Worm (Caenorhabditis elegans) whole organism, early embryonic: ENCODE measurements around the gene citk-1.

Experiments used
- F13C5.2 ChIP-seq: sonication (generic microtip); optimal IDR thresholded peaks from 2 replicates; lab custom pipeline; 2017; ENCODE audit warnings: mild to moderate bottlenecking, missing genetic modification characterization, inconsistent platforms, missing compliant biosample characterization
- ama-1 ChIP-seq: fragments of 150-350 bp; optimal IDR thresholded peaks from 2 replicates; lab custom pipeline; 2014
- ceh-36 ChIP-seq: sonication (generic microtip); optimal IDR thresholded peaks from 2 replicates; lab custom pipeline; 2016; ENCODE audit warnings: missing genetic modification characterization, inconsistent platforms, missing compliant biosample characterization
- ets-7 ChIP-seq: sonication (generic microtip); optimal IDR thresholded peaks from 2 replicates; lab custom pipeline; 2016; ENCODE audit warnings: missing genotype, missing genetic modification characterization, missing compliant biosample characterization
- hmbx-1 ChIP-seq: sonication (generic microtip); optimal IDR thresholded peaks from 2 replicates; lab custom pipeline; 2016; ENCODE audit warnings: mild to moderate bottlenecking, missing genetic modification characterization, missing compliant biosample characterization
- hmg-4 ChIP-seq: fragments of 200-800 bp; sonication (Bioruptor generic); optimal IDR thresholded peaks from 2 replicates; lab custom pipeline; 2018; ENCODE audit warnings: mild to moderate bottlenecking, missing genetic modification characterization, missing compliant biosample characterization
- hnd-1 ChIP-seq: sonication (generic microtip); optimal IDR thresholded peaks from 2 replicates; lab custom pipeline; 2016; ENCODE audit warnings: missing genetic modification characterization, missing compliant biosample characterization
- scrt-1 ChIP-seq: fragments of 200-800 bp; sonication (Bioruptor generic); IDR thresholded peaks from 2 replicates; pipeline ENCODE4 v1.3.6; 2022; ENCODE audit warnings: missing genetic modification characterization, missing compliant biosample characterization
- sea-1 ChIP-seq: fragments of 200-800 bp; sonication (Bioruptor generic); conservative IDR thresholded peaks from 2 replicates; pipeline ENCODE4 v1.3.6; 2022; ENCODE audit warnings: missing genetic modification characterization, missing compliant biosample characterization
- tbx-11 ChIP-seq: fragments of 200-800 bp; sonication (Bioruptor generic); IDR thresholded peaks from 2 replicates; pipeline ENCODE4 v1.3.6; 2022; ENCODE audit warnings: missing genetic modification characterization, missing compliant biosample characterization
- tbx-37 ChIP-seq: fragments of 200-800 bp; sonication (Bioruptor generic); conservative IDR thresholded peaks from 2 replicates; pipeline ENCODE4 v1.3.6; 2022; ENCODE audit warnings: missing genetic modification reagents, missing genetic modification characterization, missing compliant biosample characterization
- tra-4 ChIP-seq: sonication (generic microtip); optimal IDR thresholded peaks from 2 replicates; lab custom pipeline; 2017; ENCODE audit warnings: missing genetic modification characterization, missing compliant biosample characterization

- TF ChIP-seq tbx-37: no peak
- TF ChIP-seq tbx-11 (GFP tag; lab: Robert Waterston, UW): no peak
- TF ChIP-seq hmg-4 (GFP tag; lab: Kevin White, UChicago): no peak
- no peak for TF ChIP-seq ceh-36 (tag; lab: Kevin White, UChicago)
- TF ChIP-seq hmbx-1: no peak
- no peak for TF ChIP-seq hnd-1 (tag; lab: Kevin White, UChicago)
- no peak for TF ChIP-seq scrt-1 (GFP tag; lab: Robert Waterston, UW)
- no peak for TF ChIP-seq sea-1 (GFP tag; lab: Robert Waterston, UW)
- TF ChIP-seq tra-4 (tag; lab: Kevin White, UChicago): no peak
- no peak for TF ChIP-seq ama-1
- no peak for TF ChIP-seq F13C5.2 (tag; lab: Kevin White, UChicago)
- no peak for TF ChIP-seq ets-7 (tag; lab: Kevin White, UChicago)
These were observed 26.3 kb upstream of the citk-1 start, which contains the start of gene hda-10 for ce11 chrII:13882405-13882804.
